Fruit fly (Drosophila melanogaster): ENCODE data around the gene MED30.

MED30 gene

dm6 chr3L:603847-604550, 49.9 kb downstream of the MED30 start, which contains the start of gene CG13893 (continued):
- TF ChIP-seq CG7786 (GFP tag; optimal IDR thresholded peaks at IDR 0.05) = no peak
- peak; percentile 28 for TF ChIP-seq lilli (GFP tag; optimal IDR thresholded peaks at IDR 0.05)
- no peak for TF ChIP-seq Antp (GFP tag; optimal IDR thresholded peaks at IDR 0.05)
- peak; percentile 52 for TF ChIP-seq CG17385 (GFP tag; optimal IDR thresholded peaks at IDR 0.05)
- TF ChIP-seq CG15601 (tag; optimal IDR thresholded peaks at IDR 0.05) = no peak
- 0 out of 3 replicates have a peak, but pooled peaks have one; percentile 14 for TF ChIP-seq jigr1 (GFP tag; IDR thresholded peaks at IDR 0.05)
- TF ChIP-seq Myb (GFP tag; optimal IDR thresholded peaks at IDR 0.05) = no peak
- TF ChIP-seq CG17829 (tag; optimal IDR thresholded peaks at IDR 0.05) = no peak
- no peak for TF ChIP-seq danr (GFP tag; IDR thresholded peaks at IDR 0.05)
- no peak for TF ChIP-seq CG11723 (GFP tag; optimal IDR thresholded peaks at IDR 0.05)
- TF ChIP-seq CG18619 (GFP tag; optimal IDR thresholded peaks at IDR 0.05) = peak; percentile 5
- TF ChIP-seq CG34376 (GFP tag; optimal IDR thresholded peaks at IDR 0.05) = peak; percentile 78
- no peak for TF ChIP-seq Awh (GFP tag; IDR thresholded peaks at IDR 0.05)
- no peak for TF ChIP-seq CG11085 (GFP tag; IDR thresholded peaks at IDR 0.05)
- no peak for TF ChIP-seq slp2 (GFP tag; optimal IDR thresholded peaks at IDR 0.05)
- peak; percentile 44; the same call in 1 of the 2 replicates for TF ChIP-seq CG11696 (GFP tag; IDR thresholded peaks at IDR 0.05)
- TF ChIP-seq B-H1 (GFP tag; IDR thresholded peaks at IDR 0.05) = no peak; the same call in 2 of the 3 replicates
- no peak for TF ChIP-seq CG12744 (GFP tag; optimal IDR thresholded peaks at IDR 0.05)
- TF ChIP-seq NFAT (GFP tag; IDR thresholded peaks at IDR 0.05) = peak; percentile 73
- no peak for TF ChIP-seq Bdp1 (GFP tag; optimal IDR thresholded peaks at IDR 0.05)
- no peak for TF ChIP-seq lola (GFP tag; optimal IDR thresholded peaks at IDR 0.05)
- no peak for TF ChIP-seq Oaz (GFP tag; IDR thresholded peaks at IDR 0.05)
- no peak for TF ChIP-seq trh (GFP tag; optimal IDR thresholded peaks at IDR 0.05)
- no peak for TF ChIP-seq CG14441 (GFP tag; IDR thresholded peaks at IDR 0.05)
- TF ChIP-seq CG14014 (GFP tag; IDR thresholded peaks at IDR 0.05) = peak; percentile 59; the same call in 1 of the 2 replicates
- peak; percentile 78 for TF ChIP-seq CG42726 (GFP tag; IDR thresholded peaks at IDR 0.05; ENCODE audit: partially characterized antibody)
- peak; percentile 37 for TF ChIP-seq Nf-YC (tag; optimal IDR thresholded peaks at IDR 0.05)
- TF ChIP-seq CG2875 (GFP tag; optimal IDR thresholded peaks at IDR 0.05) = no peak
- no peak for TF ChIP-seq CG12219 (GFP tag; optimal IDR thresholded peaks at IDR 0.05)
- TF ChIP-seq prd (optimal IDR thresholded peaks at IDR 0.05) = no peak
- TF ChIP-seq prd (GFP tag; IDR thresholded peaks at IDR 0.05) = peak; percentile 8; the same call in 1 of the 3 replicates
- peak; percentile 41; the same call in 1 of the 2 replicates for TF ChIP-seq CG1024 (GFP tag; IDR thresholded peaks at IDR 0.05)
- no peak for TF ChIP-seq Blimp-1 (GFP tag; optimal IDR thresholded peaks at IDR 0.05)
- peak; percentile 32 for TF ChIP-seq corto (GFP tag; optimal IDR thresholded peaks at IDR 0.05)
- TF ChIP-seq disco-r (GFP tag; optimal IDR thresholded peaks at IDR 0.05) = no peak
- TF ChIP-seq bsh (GFP tag; optimal IDR thresholded peaks at IDR 0.05) = no peak
- TF ChIP-seq her (GFP tag; optimal IDR thresholded peaks at IDR 0.05) = peak; percentile 61
- TF ChIP-seq CG33557 (GFP tag; optimal IDR thresholded peaks at IDR 0.05) = no peak
- TF ChIP-seq CG1529 (GFP tag; optimal IDR thresholded peaks at IDR 0.05) = no peak
- TF ChIP-seq gt (GFP tag; IDR thresholded peaks at IDR 0.05) = no peak
- TF ChIP-seq CG6689 (GFP tag; IDR thresholded peaks at IDR 0.05) = no peak
- no peak for TF ChIP-seq nau (GFP tag; optimal IDR thresholded peaks at IDR 0.05)
- TF ChIP-seq HLHmδ (GFP tag; optimal IDR thresholded peaks at IDR 0.05) = peak; percentile 81
- no peak for TF ChIP-seq CG7928 (GFP tag; optimal IDR thresholded peaks at IDR 0.05)
- TF ChIP-seq CG4424 (GFP tag; optimal IDR thresholded peaks at IDR 0.05) = no peak
- 0 out of 2 replicates have a peak, but pooled peaks have one; percentile 34 for TF ChIP-seq CG17612 (GFP tag; IDR thresholded peaks at IDR 0.05)
- TF ChIP-seq CG13296 (GFP tag; optimal IDR thresholded peaks at IDR 0.05) = peak; percentile 62
- TF ChIP-seq CG16815 (GFP tag; optimal IDR thresholded peaks at IDR 0.05) = no peak
- TF ChIP-seq h (optimal IDR thresholded peaks at IDR 0.05) = no peak
- TF ChIP-seq dati (GFP tag; IDR thresholded peaks at IDR 0.05) = no peak
- peak; percentile 19 for TF ChIP-seq pb (GFP tag; optimal IDR thresholded peaks at IDR 0.05)

Data from whole organism, embryonic.